Fruit fly (Drosophila melanogaster): ENCODE data around the gene Dim1.

Gene Dim1

dm6 chr2L:4448582-4449016 is 45.5 kb downstream of the Dim1 start, which contains the start of gene MFS18 (continued):
- TF ChIP-seq dm (GFP tag; optimal IDR thresholded peaks at IDR 0.05) (peak; percentile 98), gsb-n (tag; optimal IDR thresholded peaks at IDR 0.05) (peak; percentile 97), CG10147 (GFP tag; optimal IDR thresholded peaks at IDR 0.05) (peak; percentile 87), CG5245 (GFP tag; optimal IDR thresholded peaks at IDR 0.05) (peak; percentile 96), gcm (GFP tag; optimal IDR thresholded peaks at IDR 0.05) (peak; percentile 96), HLH54F (GFP tag; optimal IDR thresholded peaks at IDR 0.05) (peak; percentile 88), CG12391 (tag; optimal IDR thresholded peaks at IDR 0.05) (peak; percentile 98), Dbx (GFP tag; IDR thresholded peaks at IDR 0.05) (peak; percentile 98), MBD-R2 (GFP tag; IDR thresholded peaks at IDR 0.05) (peak; percentile 98), CG18262 (tag; optimal IDR thresholded peaks at IDR 0.05) (peak; percentile 99), Awh (GFP tag; IDR thresholded peaks at IDR 0.05) (peak; percentile 99), row (GFP tag; IDR thresholded peaks at IDR 0.05) (peak; percentile 100), dmrt11E (tag; optimal IDR thresholded peaks at IDR 0.05) (peak; percentile 95), CTCF (GFP tag; optimal IDR thresholded peaks at IDR 0.05) (peak; percentile 72), Atf6 (GFP tag; IDR thresholded peaks at IDR 0.05) (peak; percentile 99), CG2116 (GFP tag; optimal IDR thresholded peaks at IDR 0.05) (peak; percentile 93), CG16813 (GFP tag; IDR thresholded peaks at IDR 0.05; ENCODE audit: partially characterized antibody) (peak; percentile 59), sisA (GFP tag; IDR thresholded peaks at IDR 0.05) (peak; percentile 99), fd96Cb (tag; optimal IDR thresholded peaks at IDR 0.05) (peak; percentile 100), CG2129 (GFP tag; IDR thresholded peaks at IDR 0.05; ENCODE audit: partially characterized antibody) (no peak; the same call in 1 of the 2 replicates), CG3726 (GFP tag; IDR thresholded peaks at IDR 0.05) (peak; percentile 99), CG2202 (tag; optimal IDR thresholded peaks at IDR 0.05) (peak; percentile 95), h (optimal IDR thresholded peaks at IDR 0.05) (no peak), CG8765 (GFP tag; IDR thresholded peaks at IDR 0.05) (peak; percentile 97), CG9797 (GFP tag; optimal IDR thresholded peaks at IDR 0.05) (peak; percentile 64), sd (tag; optimal IDR thresholded peaks at IDR 0.05) (peak; percentile 98), CG6854 (GFP tag; optimal IDR thresholded peaks at IDR 0.05) (peak; percentile 97), CG17912 (GFP tag; optimal IDR thresholded peaks at IDR 0.05) (peak; percentile 34), Med (GFP tag) (peak; percentile 97), CG8281 (tag; optimal IDR thresholded peaks at IDR 0.05) (peak; percentile 91), ttk (GFP tag; IDR thresholded peaks at IDR 0.05) (peak; percentile 99), CG1647 (GFP tag; optimal IDR thresholded peaks at IDR 0.05) (peak; percentile 87), Ets97D (GFP tag; optimal IDR thresholded peaks at IDR 0.05) (peak; percentile 96), lmd (GFP tag; IDR thresholded peaks at IDR 0.05) (peak; percentile 98), CG11456 (GFP tag; IDR thresholded peaks at IDR 0.05) (peak; percentile 98), vfl (GFP tag; optimal IDR thresholded peaks at IDR 0.05) (peak; percentile 92), pfk (GFP tag; optimal IDR thresholded peaks at IDR 0.05) (peak; percentile 38), lov (optimal IDR thresholded peaks at IDR 0.05) (no peak), lov (GFP tag; IDR thresholded peaks at IDR 0.05) (peak; percentile 98), CG1529 (GFP tag; optimal IDR thresholded peaks at IDR 0.05) (peak; percentile 92), CG3281 (GFP tag; optimal IDR thresholded peaks at IDR 0.05) (peak; percentile 98), Gug (GFP tag; IDR thresholded peaks at IDR 0.05) (peak; percentile 99), her (GFP tag; optimal IDR thresholded peaks at IDR 0.05) (peak; percentile 69), MTF-1 (GFP tag; optimal IDR thresholded peaks at IDR 0.05; ENCODE audit: borderline replicate concordance) (peak; percentile 93), ash1 (GFP tag; optimal IDR thresholded peaks at IDR 0.05) (peak; percentile 90), Trl (optimal IDR thresholded peaks at IDR 0.05) (no peak), Trl (GFP tag; optimal IDR thresholded peaks at IDR 0.05) (peak; percentile 79), CG14441 (GFP tag; IDR thresholded peaks at IDR 0.05) (peak; percentile 99), gt (GFP tag; IDR thresholded peaks at IDR 0.05) (peak; percentile 96), Ravus (GFP tag; IDR thresholded peaks at IDR 0.05) (peak; percentile 97), Poxn (GFP tag; IDR thresholded peaks at IDR 0.05) (peak; percentile 92), Dad (GFP tag; optimal IDR thresholded peaks at IDR 0.05) (peak; percentile 88), lilli (GFP tag; optimal IDR thresholded peaks at IDR 0.05) (peak; percentile 99)

Data from whole organism, embryonic.